Worm (Caenorhabditis elegans) whole organism, L3 larva: ENCODE data around the gene C29F5.1.

ENCODE experiments used
- ama-1 ChIP-seq: fragments of 150-350 bp; optimal IDR thresholded peaks from 2 replicates; lab custom pipeline; 2018
- elt-3 ChIP-seq, 3 experiments: fragments of 150-350 bp in 1 of 3; sonication (generic microtip) in 2 of 3; optimal IDR thresholded peaks; 2 replicates in 2 of 3; 4 replicates in 1 of 3; lab custom pipeline; 2014 to 2017; ENCODE audit warnings: missing biosample characterization in 3 of 3, missing genetic modification characterization in 3 of 3
- nhr-11 ChIP-seq: fragments of 150-350 bp; optimal IDR thresholded peaks from 2 replicates; lab custom pipeline; 2014; ENCODE audit warnings: missing biosample characterization, missing genetic modification characterization
- nhr-237 ChIP-seq: fragments of 150-350 bp; optimal IDR thresholded peaks from 2 replicates; lab custom pipeline; 2014; ENCODE audit warnings: missing biosample characterization, missing genetic modification characterization

DNA sequence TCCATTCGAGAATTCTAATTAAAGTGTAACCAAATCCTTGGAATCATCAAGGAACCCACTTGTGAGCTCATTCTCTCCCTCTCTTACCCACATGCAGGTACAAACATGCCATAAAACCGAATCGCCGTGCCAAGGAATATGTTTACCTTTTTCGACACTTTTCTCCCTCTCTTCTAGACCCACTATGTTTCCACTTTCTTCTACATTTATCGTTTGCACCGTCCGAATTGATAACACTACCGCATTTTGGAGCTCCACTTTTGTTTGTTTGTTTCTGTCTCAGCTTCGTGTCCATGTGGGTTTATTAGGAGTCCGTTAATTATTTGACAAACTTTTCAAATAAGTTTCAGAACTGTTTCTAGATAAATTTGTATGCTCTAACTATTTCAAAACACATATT is 21.4 kb upstream of the C29F5.1 start:
- TF ChIP-seq ama-1 (lab: Kevin White, UChicago) (no peak), nhr-11 (tag; lab: Kevin White, UChicago) (no peak), elt-3 (tag; optimal IDR thresholded peaks at IDR 0.05; lab: Kevin White, UChicago) (no peak), nhr-237 (tag; lab: Kevin White, UChicago) (no peak)
